Worm (Caenorhabditis elegans) whole organism, early embryonic: Measurements from ENCODE around the gene pot-1.

Experiments
- B0310.2 ChIP-seq: sonication (generic microtip); optimal IDR thresholded peaks from 2 replicates; lab custom pipeline; 2016; ENCODE audit warnings: mild to moderate bottlenecking, missing genetic modification characterization, missing compliant biosample characterization
- F13C5.2 ChIP-seq: sonication (generic microtip); optimal IDR thresholded peaks from 2 replicates; lab custom pipeline; 2017; ENCODE audit warnings: mild to moderate bottlenecking, missing genetic modification characterization, inconsistent platforms, missing compliant biosample characterization
- ama-1 ChIP-seq: fragments of 150-350 bp; optimal IDR thresholded peaks from 2 replicates; lab custom pipeline; 2014
- ceh-13 ChIP-seq: fragments of 200-800 bp; sonication (Bioruptor generic); optimal IDR thresholded peaks from 2 replicates; lab custom pipeline; 2018; ENCODE audit warnings: mild to moderate bottlenecking, missing genetic modification characterization, missing compliant biosample characterization
- ets-7 ChIP-seq: sonication (generic microtip); optimal IDR thresholded peaks from 2 replicates; lab custom pipeline; 2016; ENCODE audit warnings: missing genotype, missing genetic modification characterization, missing compliant biosample characterization
- flt-1 ChIP-seq: fragments of 200-800 bp; sonication (Bioruptor generic); IDR thresholded peaks from 2 replicates; pipeline ENCODE4 v1.3.6; 2022; ENCODE audit warnings: missing genetic modification characterization, missing compliant biosample characterization
- hmbx-1 ChIP-seq: sonication (generic microtip); optimal IDR thresholded peaks from 2 replicates; lab custom pipeline; 2016; ENCODE audit warnings: mild to moderate bottlenecking, missing genetic modification characterization, missing compliant biosample characterization
- hnd-1 ChIP-seq: sonication (generic microtip); optimal IDR thresholded peaks from 2 replicates; lab custom pipeline; 2016; ENCODE audit warnings: missing genetic modification characterization, missing compliant biosample characterization
- pes-1 ChIP-seq: fragments of 200-800 bp; sonication (Bioruptor generic); IDR thresholded peaks from 2 replicates; pipeline ENCODE4 v1.3.6; 2022; ENCODE audit warnings: missing genetic modification reagents, missing genetic modification characterization, missing compliant biosample characterization
- sea-1 ChIP-seq: fragments of 200-800 bp; sonication (Bioruptor generic); conservative IDR thresholded peaks from 2 replicates; pipeline ENCODE4 v1.3.6; 2022; ENCODE audit warnings: missing genetic modification characterization, missing compliant biosample characterization
- tbx-11 ChIP-seq: fragments of 200-800 bp; sonication (Bioruptor generic); IDR thresholded peaks from 2 replicates; pipeline ENCODE4 v1.3.6; 2022; ENCODE audit warnings: missing genetic modification characterization, missing compliant biosample characterization
- tbx-37 ChIP-seq: fragments of 200-800 bp; sonication (Bioruptor generic); conservative IDR thresholded peaks from 2 replicates; pipeline ENCODE4 v1.3.6; 2022; ENCODE audit warnings: missing genetic modification reagents, missing genetic modification characterization, missing compliant biosample characterization

DNA sequence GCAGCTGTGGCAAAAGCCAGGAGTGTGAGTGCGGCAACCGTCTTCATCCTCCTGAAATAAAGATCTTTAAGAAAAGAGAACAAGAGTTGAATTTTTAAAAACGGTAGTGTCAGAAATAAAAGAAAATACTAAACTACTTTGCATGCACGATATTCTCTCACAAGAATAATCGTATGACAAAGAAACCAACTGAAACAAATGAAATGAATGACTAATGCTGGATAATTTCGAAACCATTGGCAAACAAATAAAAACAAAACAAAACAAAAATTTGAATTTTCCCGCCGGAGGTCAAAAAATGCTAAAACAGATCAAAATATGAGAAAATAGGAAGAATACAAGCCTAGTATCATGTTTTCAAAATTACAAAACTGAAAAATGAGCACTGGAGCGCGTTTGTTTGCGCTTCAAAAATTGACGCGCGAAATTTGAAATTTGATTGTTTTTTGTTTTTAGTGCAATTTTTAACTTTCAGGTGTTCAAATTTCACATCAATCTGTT, 29.5 kb downstream of the pot-1 start, which contains the start of gene cpg-2:
- TF ChIP-seq ama-1 (no peak), sea-1 (no peak), pes-1 (no peak), tbx-37 (no peak), ets-7 (tag; lab: Kevin White, UChicago) (no peak), B0310.2 (tag; lab: Kevin White, UChicago) (no peak), hnd-1 (no peak), ceh-13 (GFP tag; lab: Kevin White, UChicago) (no peak), flt-1 (GFP tag; lab: Robert Waterston, UW) (no peak), tbx-11 (GFP tag; lab: Robert Waterston, UW) (no peak), F13C5.2 (tag; lab: Kevin White, UChicago) (no peak), hmbx-1 (tag; lab: Kevin White, UChicago) (no peak)
